Worm (Caenorhabditis elegans) whole organism, young adult: ENCODE results near the gene Y116F11A.6.
A peak's percentile ranks its signal among the peaks of the same experiment; 100 is the strongest.
"Not testable (repeated sequence)": the region's sequence is repeated elsewhere in the genome, so short reads cannot be mapped to it uniquely, and the experiment has no call there.

Experiments
- B0261.1 ChIP-seq: sonication (generic microtip); optimal IDR thresholded peaks from 2 replicates; lab custom pipeline; 2016; ENCODE audit warnings: mild to moderate bottlenecking, missing genetic modification characterization, moderate library complexity, missing compliant biosample characterization
- C17E4.6 ChIP-seq: fragments of 200-800 bp; sonication (Bioruptor generic); IDR thresholded peaks from 2 replicates; pipeline ENCODE4 v1.3.6; 2022; ENCODE audit warnings: missing genetic modification reagents, missing genetic modification characterization, missing compliant biosample characterization
- D2030.7 ChIP-seq: fragments of 200-800 bp; sonication (Bioruptor generic); IDR thresholded peaks from 2 replicates; pipeline ENCODE4 v1.3.6; 2022; ENCODE audit warnings: missing genetic modification reagents, missing genetic modification characterization, missing compliant biosample characterization
- F10E7.11 ChIP-seq: sonication (generic microtip); optimal IDR thresholded peaks from 2 replicates; lab custom pipeline; 2017; ENCODE audit warnings: mild to moderate bottlenecking, missing genetic modification characterization, moderate library complexity, missing compliant biosample characterization
- F33H1.4 ChIP-seq: fragments of 200-800 bp; sonication (Bioruptor generic); IDR thresholded peaks from 2 replicates; pipeline ENCODE4 v1.3.6; 2022; ENCODE audit warnings: missing genetic modification reagents, missing genetic modification characterization, missing compliant biosample characterization
- F39B2.1 ChIP-seq: fragments of 200-800 bp; sonication (Bioruptor generic); IDR thresholded peaks from 2 replicates; pipeline ENCODE4 v1.3.6; 2022; ENCODE audit warnings: missing genetic modification reagents, missing genetic modification characterization, missing compliant biosample characterization
- F49E8.2 ChIP-seq: sonication (generic microtip); optimal IDR thresholded peaks from 3 replicates; lab custom pipeline; 2017; ENCODE audit warnings: missing genetic modification characterization, mild to moderate bottlenecking, missing compliant biosample characterization, antibody characterized with exemption, moderate library complexity; ENCODE audit not compliant: insufficient read depth
- F52B5.7 ChIP-seq: sonication (generic microtip); optimal IDR thresholded peaks from 2 replicates; lab custom pipeline; 2016; ENCODE audit warnings: mild to moderate bottlenecking, missing genetic modification characterization, missing compliant biosample characterization
- Y53F4B.3 ChIP-seq: fragments of 200-800 bp; sonication (Bioruptor generic); IDR thresholded peaks from 2 replicates; pipeline ENCODE4 v1.3.6; 2022; ENCODE audit warnings: missing genetic modification reagents, missing genetic modification characterization, missing compliant biosample characterization
- Y53G8AR.9 ChIP-seq: fragments of 200-800 bp; sonication (Bioruptor generic); conservative IDR thresholded peaks from 2 replicates; pipeline ENCODE4 v1.3.6; 2022; ENCODE audit warnings: missing genetic modification reagents, missing genetic modification characterization, missing compliant biosample characterization
- Y67H2A.10 ChIP-seq: fragments of 200-800 bp; sonication (Bioruptor generic); conservative IDR thresholded peaks from 2 replicates; pipeline ENCODE4 v1.3.6; 2022; ENCODE audit warnings: missing genetic modification reagents, missing genetic modification characterization, missing compliant biosample characterization
- atf-7 ChIP-seq: sonication (generic microtip); optimal IDR thresholded peaks from 2 replicates; lab custom pipeline; 2017; ENCODE audit warnings: mild to moderate bottlenecking, missing genetic modification characterization, missing compliant biosample characterization
- attf-3 ChIP-seq: fragments of 200-800 bp; sonication (Bioruptor generic); conservative IDR thresholded peaks from 2 replicates; pipeline ENCODE4 v1.3.6; 2022; ENCODE audit warnings: missing genetic modification reagents, missing genetic modification characterization, missing compliant biosample characterization
- bed-1 ChIP-seq: fragments of 200-800 bp; sonication (Bioruptor generic); IDR thresholded peaks from 2 replicates; pipeline ENCODE4 v1.3.6; 2022; ENCODE audit warnings: missing genetic modification reagents, missing genetic modification characterization, missing compliant biosample characterization
- cebp-2 ChIP-seq: fragments of 200-800 bp; sonication (Bioruptor generic); IDR thresholded peaks from 2 replicates; pipeline ENCODE4 v1.3.6; 2022; ENCODE audit warnings: missing genetic modification characterization, missing compliant biosample characterization
- ceh-58 ChIP-seq: fragments of 200-800 bp; sonication (Bioruptor generic); IDR thresholded peaks from 2 replicates; pipeline ENCODE4 v1.3.6; 2022; ENCODE audit warnings: missing genetic modification characterization, missing compliant biosample characterization
- ceh-79 ChIP-seq: sonication (generic microtip); optimal IDR thresholded peaks from 2 replicates; lab custom pipeline; 2017; ENCODE audit warnings: mild to moderate bottlenecking, missing genetic modification characterization, missing compliant biosample characterization
- chd-7 ChIP-seq: sonication (generic microtip); optimal IDR thresholded peaks from 2 replicates; lab custom pipeline; 2016; ENCODE audit warnings: mild to moderate bottlenecking, missing genetic modification characterization, moderate library complexity, missing compliant biosample characterization
- dpff-1 ChIP-seq: sonication (generic microtip); optimal IDR thresholded peaks from 2 replicates; lab custom pipeline; 2017; ENCODE audit warnings: mild to moderate bottlenecking, missing genetic modification characterization, missing compliant biosample characterization
- egl-18 ChIP-seq: fragments of 200-800 bp; sonication (Bioruptor generic); IDR thresholded peaks from 2 replicates; pipeline ENCODE4 v1.3.6; 2022; ENCODE audit warnings: missing genetic modification reagents, missing genetic modification characterization, missing compliant biosample characterization
- egl-44 ChIP-seq: fragments of 200-800 bp; sonication (Bioruptor generic); IDR thresholded peaks from 2 replicates; pipeline ENCODE4 v1.3.6; 2022; ENCODE audit warnings: missing genetic modification reagents, missing genetic modification characterization, missing compliant biosample characterization
- ekl-4 ChIP-seq: fragments of 200-800 bp; sonication (Bioruptor generic); IDR thresholded peaks from 2 replicates; pipeline ENCODE4 v1.3.6; 2022; ENCODE audit warnings: missing genetic modification reagents, missing genetic modification characterization, missing compliant biosample characterization
- fkh-3 ChIP-seq: sonication (generic microtip); optimal IDR thresholded peaks from 2 replicates; lab custom pipeline; 2016; ENCODE audit warnings: mild to moderate bottlenecking, missing genetic modification characterization, missing compliant biosample characterization
- hmg-1.2 ChIP-seq: fragments of 200-800 bp; sonication (Bioruptor generic); IDR thresholded peaks from 2 replicates; pipeline ENCODE4 v1.3.6; 2022; ENCODE audit warnings: missing genetic modification reagents, missing genetic modification characterization, missing compliant biosample characterization
- lin-26 ChIP-seq: fragments of 200-800 bp; sonication (Bioruptor generic); IDR thresholded peaks from 2 replicates; pipeline ENCODE4 v1.3.6; 2022; ENCODE audit warnings: missing genetic modification reagents, missing genetic modification characterization, missing compliant biosample characterization
- lir-1 ChIP-seq: fragments of 200-800 bp; sonication (Bioruptor generic); conservative IDR thresholded peaks from 2 replicates; pipeline ENCODE4 v1.3.6; 2022; ENCODE audit warnings: missing genetic modification reagents, missing genetic modification characterization, missing compliant biosample characterization
- lsl-1 ChIP-seq: fragments of 200-800 bp; sonication (Bioruptor generic); optimal IDR thresholded peaks from 2 replicates; lab custom pipeline; 2018; ENCODE audit warnings: mild to moderate bottlenecking, missing genetic modification characterization, moderate library complexity, missing compliant biosample characterization
- mel-28 ChIP-seq: sonication (generic microtip); optimal IDR thresholded peaks from 2 replicates; lab custom pipeline; 2016; ENCODE audit warnings: borderline replicate concordance, mild to moderate bottlenecking, missing genetic modification characterization, missing compliant biosample characterization
- mes-4 ChIP-seq: sonication (generic microtip); optimal IDR thresholded peaks from 2 replicates; lab custom pipeline; 2016; ENCODE audit warnings: missing genotype, missing genetic modification characterization, missing compliant biosample characterization
- nhr-179 ChIP-seq: sonication (generic microtip); optimal IDR thresholded peaks from 2 replicates; lab custom pipeline; 2016; ENCODE audit warnings: mild to moderate bottlenecking, missing genetic modification characterization, missing compliant biosample characterization
- nhr-27 ChIP-seq: fragments of 200-800 bp; sonication (Bioruptor generic); optimal IDR thresholded peaks from 2 replicates; lab custom pipeline; 2018; ENCODE audit warnings: mild to moderate bottlenecking, missing genetic modification characterization, moderate library complexity, missing compliant biosample characterization
- nhr-80 ChIP-seq: sonication (generic microtip); optimal IDR thresholded peaks from 2 replicates; lab custom pipeline; 2016; ENCODE audit warnings: missing genetic modification characterization, missing compliant biosample characterization
- pha-4 ChIP-seq: fragments of 150-350 bp; sonication (generic microtip); optimal IDR thresholded peaks from 2 replicates; lab custom pipeline; 2014; ENCODE audit warnings: missing biosample characterization, missing genetic modification reagents, missing genetic modification characterization
- rpc-1 ChIP-seq, 2 experiments: fragments of 150-350 bp in 1 of 2; sonication (generic microtip) in 1 of 2; optimal IDR thresholded peaks; 2 replicates each; lab custom pipeline; 2014 to 2018; ENCODE audit warnings: missing biosample characterization in 1 of 2, missing genetic modification characterization in 1 of 2, missing genetic modification reagents in 1 of 2, missing genotype in 1 of 2
- tbp1 ChIP-seq: fragments of 200-800 bp; sonication (Bioruptor generic); optimal IDR thresholded peaks from 2 replicates; lab custom pipeline; 2018; ENCODE audit warnings: mild to moderate bottlenecking, missing genetic modification characterization, missing compliant biosample characterization
- tbx-9 ChIP-seq: sonication (generic microtip); optimal IDR thresholded peaks from 2 replicates; lab custom pipeline; 2016; ENCODE audit warnings: borderline replicate concordance, missing genetic modification characterization, inconsistent platforms, missing compliant biosample characterization
- tlf-1 ChIP-seq: fragments of 200-800 bp; sonication (Bioruptor generic); optimal IDR thresholded peaks from 2 replicates; lab custom pipeline; 2018; ENCODE audit warnings: mild to moderate bottlenecking, missing genetic modification characterization, missing compliant biosample characterization
- unc-62 ChIP-seq: fragments of 150-350 bp; optimal IDR thresholded peaks from 2 replicates; lab custom pipeline; 2014; ENCODE audit warnings: missing biosample characterization, missing genetic modification reagents, missing genetic modification characterization
- zim-3 ChIP-seq: sonication (generic microtip); optimal IDR thresholded peaks from 2 replicates; lab custom pipeline; 2017; ENCODE audit warnings: mild to moderate bottlenecking, missing genetic modification characterization, moderate library complexity, missing compliant biosample characterization

Gene Y116F11A.6

DNA sequence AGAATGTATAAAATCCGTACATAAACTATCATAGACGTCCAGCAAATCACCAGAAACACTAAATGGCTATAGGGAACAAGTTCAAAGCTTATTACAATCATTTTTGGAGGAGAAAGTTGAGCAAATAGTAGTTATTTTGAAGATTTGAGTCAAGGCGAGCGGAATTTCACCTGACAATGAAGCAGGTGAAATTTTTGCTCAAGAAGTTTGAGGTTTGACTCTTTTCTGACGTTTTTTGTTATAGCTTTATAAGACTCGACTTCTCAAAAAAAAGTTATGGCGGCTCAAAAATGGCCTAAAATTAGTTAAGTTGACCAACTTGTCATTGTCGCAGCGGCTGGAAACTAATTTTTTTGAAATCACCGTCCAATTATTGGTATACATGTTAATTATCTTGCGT, 10.5 kb upstream of the Y116F11A.6 start, which contains the start of gene srv-3:
TSS of gene srv-3 (minus strand) at position 101 of the 400 bp plus-strand sequence.
- no peak for TF ChIP-seq lir-1 (GFP tag; lab: Robert Waterston, UW)
- TF ChIP-seq zim-3 (tag; lab: Kevin White, UChicago), result no peak
- no peak for TF ChIP-seq dpff-1 (tag; lab: Kevin White, UChicago)
- no peak for TF ChIP-seq D2030.7
- TF ChIP-seq egl-18 (GFP tag; lab: Robert Waterston, UW), result no peak
- no peak for TF ChIP-seq pha-4 (tag; lab: Kevin White, UChicago)
- no peak for TF ChIP-seq ceh-79
- no peak for TF ChIP-seq C17E4.6 (GFP tag; lab: Robert Waterston, UW)
- TF ChIP-seq Y53G8AR.9 (GFP tag; lab: Robert Waterston, UW), result no peak
- TF ChIP-seq F52B5.7, result no peak
- TF ChIP-seq attf-3, result no peak

DNA sequence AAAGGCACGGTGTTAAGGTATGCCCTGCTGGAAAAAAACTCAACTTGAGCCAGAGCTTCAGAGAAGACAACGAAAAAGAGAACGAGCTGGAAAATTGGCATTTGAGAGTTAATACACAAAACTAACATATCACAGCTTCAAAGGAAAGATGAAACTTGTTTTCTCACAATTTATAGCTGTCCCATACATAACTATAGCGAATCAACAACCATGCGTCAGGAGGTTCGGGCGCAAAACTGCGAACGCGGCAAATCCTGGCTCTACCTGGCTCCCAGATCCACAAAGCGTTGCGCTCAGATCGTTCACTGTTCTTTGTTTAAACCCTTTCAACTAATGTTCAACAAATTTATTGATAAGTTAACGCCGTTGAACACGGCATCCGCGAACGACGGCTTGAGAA, 8.8 kb upstream of the Y116F11A.6 start, which contains the start of gene Y43F8C.15:
TSS of gene Y43F8C.15 (minus strand) at position 101 of the 400 bp plus-strand sequence.
- TF ChIP-seq lin-26 (GFP tag; lab: Robert Waterston, UW); nhr-80 (tag; lab: Kevin White, UChicago); ekl-4 (GFP tag; lab: Robert Waterston, UW): not testable (repeated sequence)

DNA sequence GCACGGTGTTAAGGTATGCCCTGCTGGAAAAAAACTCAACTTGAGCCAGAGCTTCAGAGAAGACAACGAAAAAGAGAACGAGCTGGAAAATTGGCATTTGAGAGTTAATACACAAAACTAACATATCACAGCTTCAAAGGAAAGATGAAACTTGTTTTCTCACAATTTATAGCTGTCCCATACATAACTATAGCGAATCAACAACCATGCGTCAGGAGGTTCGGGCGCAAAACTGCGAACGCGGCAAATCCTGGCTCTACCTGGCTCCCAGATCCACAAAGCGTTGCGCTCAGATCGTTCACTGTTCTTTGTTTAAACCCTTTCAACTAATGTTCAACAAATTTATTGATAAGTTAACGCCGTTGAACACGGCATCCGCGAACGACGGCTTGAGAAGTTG, 7.7 kb upstream of the Y116F11A.6 start, which contains the start of gene Y43F8C.23:
TSS of gene Y43F8C.23 (minus strand) at position 101 of the 400 bp plus-strand sequence.
- TF ChIP-seq mes-4 (tag; lab: Kevin White, UChicago); rpc-1 (optimal IDR thresholded peaks at IDR 0.05; lab: Kevin White, UChicago); rpc-1 (tag; optimal IDR thresholded peaks at IDR 0.05; lab: Kevin White, UChicago); Y67H2A.10 (GFP tag; lab: Robert Waterston, UW): not testable (repeated sequence)

- no peak for TF ChIP-seq hmg-1.2
- TF ChIP-seq tlf-1 (GFP tag; lab: Kevin White, UChicago), result no peak
- TF ChIP-seq chd-7, result no peak
- no peak for TF ChIP-seq tbp1 (GFP tag; lab: Kevin White, UChicago)
Measured at ce11 chrV:19715419-19715818, 3.9 kb upstream of the Y116F11A.6 start, which contains the start of gene Y43F8C.16. Y43F8C.16 (minus strand) TSS chrV:19715519.

DNA sequence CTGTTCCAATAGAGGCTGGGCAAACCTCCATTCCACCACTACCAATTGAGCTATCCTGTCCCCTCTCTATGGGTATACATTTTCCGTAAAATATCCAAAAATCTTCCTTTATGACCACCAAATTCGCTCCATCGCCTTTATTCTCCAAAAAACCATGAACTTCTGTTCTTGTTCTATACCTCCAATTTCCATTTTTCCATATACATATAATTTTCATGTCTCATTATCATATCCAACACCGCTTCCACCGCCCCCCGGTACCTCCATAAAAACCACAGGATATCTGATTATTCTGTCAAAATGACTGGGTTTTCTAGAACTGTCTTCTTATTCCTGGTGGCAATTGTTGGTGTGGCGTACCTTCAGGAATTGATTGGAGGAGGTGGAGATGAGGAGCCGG, 3.5 kb upstream of the Y116F11A.6 start, which contains the start of gene Y43F8C.17:
TSS of gene Y43F8C.17 (plus strand) at position 301 of the 400 bp plus-strand sequence.
- 0 out of 2 replicates have a peak, but pooled peaks have one; percentile 43 for TF ChIP-seq cebp-2
- no peak for TF ChIP-seq chd-7

- no peak for TF ChIP-seq F10E7.11
- no peak for TF ChIP-seq bed-1 (GFP tag; lab: Robert Waterston, UW)
- TF ChIP-seq nhr-179, result no peak
- no peak for TF ChIP-seq lir-1 (GFP tag; lab: Robert Waterston, UW)
- no peak for TF ChIP-seq F39B2.1 (GFP tag; lab: Robert Waterston, UW)
- peak; percentile 23 for TF ChIP-seq nhr-80 (tag; lab: Kevin White, UChicago)
- TF ChIP-seq tbx-9 (tag; lab: Kevin White, UChicago), result no peak
Measured at ce11 chrV:19717933-19718332, 1.4 kb upstream of the Y116F11A.6 start.

DNA sequence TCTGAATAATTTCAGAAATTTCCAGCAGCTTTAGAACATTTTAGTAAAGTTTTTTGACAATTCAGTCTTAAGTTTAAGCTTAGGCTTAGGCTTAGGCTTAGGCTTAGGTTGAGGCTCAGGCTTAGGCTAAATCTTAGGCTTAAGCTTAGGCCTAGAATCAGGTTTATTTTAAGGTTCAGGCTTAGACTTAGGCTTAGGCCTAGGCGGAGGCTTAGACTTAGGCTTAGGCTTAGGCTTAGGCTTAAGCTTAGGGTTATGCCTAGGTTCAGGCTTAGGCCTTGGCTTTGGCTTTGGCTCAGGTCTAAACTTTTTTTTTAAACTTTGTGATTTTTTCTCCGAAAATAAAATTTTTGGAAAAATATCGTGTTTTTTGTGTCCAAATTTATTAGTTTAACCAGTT, 693 bp upstream of the Y116F11A.6 start:
- TF ChIP-seq Y53F4B.3, result no peak
- no peak for TF ChIP-seq fkh-3 (tag; lab: Kevin White, UChicago)
- TF ChIP-seq B0261.1, result no peak
- TF ChIP-seq F33H1.4 (GFP tag; lab: Robert Waterston, UW), result no peak
- no peak for TF ChIP-seq nhr-27 (tag; lab: Kevin White, UChicago)
- no peak for TF ChIP-seq lsl-1 (GFP tag; lab: Kevin White, UChicago)
- no peak for TF ChIP-seq D2030.7
- TF ChIP-seq egl-44 (GFP tag; lab: Robert Waterston, UW), result no peak
- no peak for TF ChIP-seq mel-28 (tag; lab: Kevin White, UChicago)
- no peak for TF ChIP-seq unc-62
- no peak for TF ChIP-seq ceh-58
- no peak for TF ChIP-seq F49E8.2 (tag; lab: Kevin White, UChicago)
- no peak for TF ChIP-seq F10E7.11
- TF ChIP-seq atf-7 (tag; lab: Kevin White, UChicago), result no peak
